Worm (Caenorhabditis elegans) whole organism, L2 larva: Measurements from ENCODE around the gene srx-68.

Source experiments
- R02D3.7 ChIP-seq: fragments of 150-350 bp; optimal IDR thresholded peaks from 2 replicates; lab custom pipeline; 2014; ENCODE audit warnings: missing biosample characterization, missing genetic modification characterization
- ZK546.5 ChIP-seq: sonication (generic microtip); optimal IDR thresholded peaks from 2 replicates; lab custom pipeline; 2017; ENCODE audit warnings: missing biosample characterization, missing genetic modification characterization
- aly-2 ChIP-seq: fragments of 150-350 bp; optimal IDR thresholded peaks from 2 replicates; lab custom pipeline; 2014; ENCODE audit warnings: missing biosample characterization, missing genetic modification characterization
- ceh-82 ChIP-seq: fragments of 150-350 bp; optimal IDR thresholded peaks from 2 replicates; lab custom pipeline; 2014; ENCODE audit warnings: missing biosample characterization, missing genetic modification characterization
- egl-27 ChIP-seq: sonication (generic microtip); optimal IDR thresholded peaks from 3 replicates; lab custom pipeline; 2017; ENCODE audit warnings: missing biosample characterization, missing genetic modification reagents, missing genetic modification characterization
- fos-1 ChIP-seq: fragments of 150-350 bp; optimal IDR thresholded peaks from 2 replicates; lab custom pipeline; 2014; ENCODE audit warnings: missing biosample characterization, missing genetic modification characterization
- lin-11 ChIP-seq: fragments of 150-350 bp; sonication (generic microtip); optimal IDR thresholded peaks from 2 replicates; lab custom pipeline; 2014; ENCODE audit warnings: missing biosample characterization, missing genetic modification characterization, inconsistent platforms, mixed read lengths
- lin-39 ChIP-seq: fragments of 150-350 bp; optimal IDR thresholded peaks from 2 replicates; lab custom pipeline; 2014; ENCODE audit warnings: missing biosample characterization, missing genetic modification reagents, missing genetic modification characterization
- lsy-2 ChIP-seq, 2 experiments: fragments of 150-350 bp in 1 of 2; sonication (generic microtip) in 1 of 2; optimal IDR thresholded peaks; 2 replicates each; lab custom pipeline; 2014 to 2017; ENCODE audit warnings: missing biosample characterization in 2 of 2, missing genetic modification characterization in 2 of 2
- nhr-11 ChIP-seq: fragments of 150-350 bp; optimal IDR thresholded peaks from 2 replicates; lab custom pipeline; 2014; ENCODE audit warnings: missing biosample characterization, missing genetic modification characterization
- nhr-12 ChIP-seq: fragments of 150-350 bp; optimal IDR thresholded peaks from 2 replicates; lab custom pipeline; 2014; ENCODE audit warnings: missing biosample characterization, missing genetic modification characterization
- nhr-6 ChIP-seq: fragments of 150-350 bp; optimal IDR thresholded peaks from 2 replicates; lab custom pipeline; 2014; ENCODE audit warnings: missing biosample characterization, missing genetic modification characterization
- ztf-11 ChIP-seq: sonication (generic microtip); optimal IDR thresholded peaks from 2 replicates; lab custom pipeline; 2017; ENCODE audit warnings: missing biosample characterization, missing genetic modification characterization

ce11 chrV:3912472-3912871, at the start of gene srx-68:
- TF ChIP-seq nhr-12 (tag; lab: Kevin White, UChicago) = no peak
- TF ChIP-seq nhr-11 = no peak
- TF ChIP-seq nhr-6 (tag; lab: Kevin White, UChicago) = no peak
- TF ChIP-seq ZK546.5 (tag; lab: Kevin White, UChicago) = no peak
- TF ChIP-seq lin-11 (tag; lab: Kevin White, UChicago) = no peak
- TF ChIP-seq egl-27 (tag; lab: Kevin White, UChicago) = no peak
- TF ChIP-seq ztf-11 (tag; lab: Kevin White, UChicago) = no peak
- TF ChIP-seq fos-1 (tag; lab: Kevin White, UChicago) = no peak
- TF ChIP-seq ceh-82 = no peak
- no peak for TF ChIP-seq lsy-2 (tag; optimal IDR thresholded peaks at IDR 0.05; lab: Kevin White, UChicago)
- no peak for TF ChIP-seq aly-2 (tag; lab: Kevin White, UChicago)
- no peak for TF ChIP-seq R02D3.7
- TF ChIP-seq lin-39 (tag; lab: Kevin White, UChicago) = no peak
